Fruit fly (Drosophila melanogaster) whole organism, embryonic: ENCODE results near the gene Polr3E.

Experiments used
- Aef1 ChIP-seq: fragments of 200-800 bp; sonication (Bioruptor generic); IDR thresholded peaks from 3 replicates; pipeline ENCODE4 v1.3.6; 2022; ENCODE audit warnings: missing biosample characterization, missing genetic modification characterization
- B-H1 ChIP-seq: fragments of 200-800 bp; sonication (Bioruptor generic); IDR thresholded peaks from 3 replicates; pipeline ENCODE4 v1.3.6; 2022; ENCODE audit warnings: missing biosample characterization, missing genetic modification characterization
- CG10321 ChIP-seq: fragments of 200-800 bp; sonication (Bioruptor generic); IDR thresholded peaks from 2 replicates; pipeline ENCODE4 v1.3.6; 2022; ENCODE audit warnings: missing biosample characterization, missing genetic modification characterization
- CG10654 ChIP-seq: fragments of 200-800 bp; sonication (Bioruptor generic); optimal IDR thresholded peaks from 2 replicates; lab custom pipeline; 2016; ENCODE audit warnings: missing biosample characterization, missing genetic modification characterization
- CG11085 ChIP-seq: fragments of 200-800 bp; sonication (Bioruptor generic); IDR thresholded peaks from 2 replicates; pipeline ENCODE4 v1.3.6; 2022; ENCODE audit warnings: missing biosample characterization, missing genetic modification characterization
- CG11696 ChIP-seq: fragments of 200-800 bp; sonication (Bioruptor generic); IDR thresholded peaks from 2 replicates; pipeline ENCODE4 v1.3.6; 2022; ENCODE audit warnings: missing biosample characterization, missing genetic modification characterization
- CG13287 ChIP-seq: fragments of 200-800 bp; sonication (Bioruptor generic); IDR thresholded peaks from 2 replicates; pipeline ENCODE4 v1.3.6; 2022; ENCODE audit warnings: missing biosample characterization, missing genetic modification characterization; ENCODE audit not compliant: partially characterized antibody
- CG17385 ChIP-seq: fragments of 200-800 bp; sonication (Bioruptor generic); optimal IDR thresholded peaks from 3 replicates; lab custom pipeline; 2018; ENCODE audit warnings: missing biosample characterization, mild to moderate bottlenecking, missing genetic modification characterization
- CG17912 ChIP-seq: fragments of 200-800 bp; sonication (Bioruptor generic); optimal IDR thresholded peaks from 2 replicates; lab custom pipeline; 2018; ENCODE audit warnings: missing biosample characterization, mild to moderate bottlenecking, missing genetic modification characterization
- CG2120 ChIP-seq: fragments of 200-800 bp; sonication (Bioruptor generic); optimal IDR thresholded peaks from 3 replicates; lab custom pipeline; 2016; ENCODE audit warnings: missing biosample characterization, missing genetic modification characterization
- CG2199 ChIP-seq: fragments of 200-800 bp; sonication (Bioruptor generic); IDR thresholded peaks from 3 replicates; pipeline ENCODE4 v1.3.6; 2022; ENCODE audit warnings: missing biosample characterization, missing genetic modification characterization
- CG2678 ChIP-seq: fragments of 200-800 bp; sonication (Bioruptor generic); optimal IDR thresholded peaks from 3 replicates; lab custom pipeline; 2019; ENCODE audit warnings: missing biosample characterization, mild to moderate bottlenecking, missing genetic modification characterization, moderate library complexity
- CG32767 ChIP-seq: fragments of 200-800 bp; sonication (Bioruptor generic); IDR thresholded peaks from 2 replicates; pipeline ENCODE4 v1.3.6; 2022; ENCODE audit warnings: missing biosample characterization, missing genetic modification characterization
- CG34224 ChIP-seq: fragments of 200-800 bp; sonication (Bioruptor generic); IDR thresholded peaks from 3 replicates; pipeline ENCODE4 v1.3.6; 2022; ENCODE audit warnings: missing biosample characterization, missing genetic modification characterization; ENCODE audit not compliant: partially characterized antibody
- CG4328 ChIP-seq: fragments of 200-800 bp; sonication (Bioruptor generic); optimal IDR thresholded peaks from 3 replicates; lab custom pipeline; 2017; ENCODE audit warnings: missing biosample characterization, missing genetic modification reagents, missing genetic modification characterization
- CG5953 ChIP-seq: fragments of 200-800 bp; sonication (Bioruptor generic); IDR thresholded peaks from 2 replicates; pipeline ENCODE4 v1.3.6; 2022; ENCODE audit warnings: missing biosample characterization, missing genetic modification characterization
- CG6272 ChIP-seq: fragments of 200-800 bp; sonication (Bioruptor generic); IDR thresholded peaks from 2 replicates; pipeline ENCODE4 v1.3.6; 2022; ENCODE audit warnings: missing biosample characterization, missing genetic modification characterization
- CG6791 ChIP-seq: fragments of 200-800 bp; sonication (Bioruptor generic); IDR thresholded peaks from 3 replicates; pipeline ENCODE4 v1.3.6; 2022; ENCODE audit warnings: missing biosample characterization, missing genetic modification characterization; ENCODE audit not compliant: partially characterized antibody
- CG8089 ChIP-seq: fragments of 200-800 bp; sonication (Bioruptor generic); optimal IDR thresholded peaks from 3 replicates; lab custom pipeline; 2016; ENCODE audit warnings: missing biosample characterization, missing genetic modification characterization
- CG8944 ChIP-seq: fragments of 200-800 bp; sonication (Bioruptor generic); optimal IDR thresholded peaks from 3 replicates; lab custom pipeline; 2016; ENCODE audit warnings: missing biosample characterization, missing genetic modification characterization
- D ChIP-seq, 2 experiments: fragments of 200-800 bp in 1 of 2; fragments of >200 bp in 1 of 2; sonication (Bioruptor generic) in 1 of 2; optimal IDR thresholded peaks; 2 replicates in 1 of 2; 3 replicates in 1 of 2; lab custom pipeline; 2017; ENCODE audit warnings: mild to moderate bottlenecking in 1 of 2, missing biosample characterization in 1 of 2, missing genetic modification characterization in 1 of 2, missing genetic modification reagents in 1 of 2
- Dip3 ChIP-seq: fragments of 200-800 bp; sonication (Bioruptor generic); optimal IDR thresholded peaks from 3 replicates; lab custom pipeline; 2016; ENCODE audit warnings: missing biosample characterization, missing genetic modification characterization
- Fer1 ChIP-seq: fragments of 200-800 bp; sonication (Bioruptor generic); optimal IDR thresholded peaks from 2 replicates; lab custom pipeline; 2017; ENCODE audit warnings: missing biosample characterization, mild to moderate bottlenecking, missing genetic modification characterization
- Fer3 ChIP-seq: fragments of 200-800 bp; sonication (Bioruptor generic); optimal IDR thresholded peaks from 2 replicates; lab custom pipeline; 2018; ENCODE audit warnings: missing biosample characterization, mild to moderate bottlenecking, missing genetic modification characterization, moderate library complexity
- Hr3 ChIP-seq: fragments of 200-800 bp; sonication (Bioruptor generic); optimal IDR thresholded peaks from 3 replicates; lab custom pipeline; 2016; ENCODE audit warnings: missing biosample characterization, missing genetic modification characterization
- NC2α ChIP-seq: fragments of 200-800 bp; sonication (Bioruptor generic); optimal IDR thresholded peaks from 2 replicates; lab custom pipeline; 2016; ENCODE audit warnings: missing biosample characterization, missing genetic modification characterization
- Oaz ChIP-seq: fragments of 200-800 bp; sonication (Bioruptor generic); IDR thresholded peaks from 2 replicates; pipeline ENCODE4 v1.3.6; 2022; ENCODE audit warnings: missing biosample characterization, missing genetic modification characterization
- Oli ChIP-seq: fragments of 200-800 bp; sonication (Bioruptor generic); optimal IDR thresholded peaks from 2 replicates; lab custom pipeline; 2018; ENCODE audit warnings: missing biosample characterization, mild to moderate bottlenecking, missing genetic modification characterization, moderate library complexity
- Sry-β ChIP-seq: fragments of 200-800 bp; sonication (Bioruptor generic); optimal IDR thresholded peaks from 2 replicates; lab custom pipeline; 2018; ENCODE audit warnings: missing biosample characterization, mild to moderate bottlenecking, missing genetic modification characterization, moderate library complexity
- ab ChIP-seq: fragments of 200-800 bp; sonication (Bioruptor generic); optimal IDR thresholded peaks from 2 replicates; lab custom pipeline; 2016; ENCODE audit warnings: missing biosample characterization, missing genetic modification characterization
- al ChIP-seq: fragments of 200-800 bp; sonication (Bioruptor generic); IDR thresholded peaks from 2 replicates; pipeline ENCODE4 v1.3.6; 2022; ENCODE audit warnings: missing biosample characterization, missing genetic modification characterization
- az2 ChIP-seq: fragments of 200-800 bp; sonication (Bioruptor generic); optimal IDR thresholded peaks from 3 replicates; lab custom pipeline; 2016; ENCODE audit warnings: missing biosample characterization, missing genetic modification characterization
- ci ChIP-seq: fragments of 200-800 bp; sonication (Bioruptor generic); IDR thresholded peaks from 3 replicates; pipeline ENCODE4 v1.3.6; 2022; ENCODE audit warnings: missing biosample characterization, missing genetic modification characterization
- cwo ChIP-seq: fragments of 200-800 bp; sonication (Bioruptor generic); optimal IDR thresholded peaks from 3 replicates; lab custom pipeline; 2017; ENCODE audit warnings: missing biosample characterization, missing genetic modification characterization, mild to moderate bottlenecking, moderate library complexity, missing genetic modification reagents
- dmrt11E ChIP-seq: fragments of 200-800 bp; sonication (Bioruptor generic); optimal IDR thresholded peaks from 3 replicates; lab custom pipeline; 2018; ENCODE audit warnings: missing biosample characterization, mild to moderate bottlenecking, missing genetic modification characterization, moderate library complexity
- eyg ChIP-seq: fragments of 200-800 bp; sonication (Bioruptor generic); optimal IDR thresholded peaks from 3 replicates; lab custom pipeline; 2016; ENCODE audit warnings: missing biosample characterization, missing genetic modification characterization
- gem ChIP-seq: fragments of 200-800 bp; sonication (Bioruptor generic); optimal IDR thresholded peaks from 2 replicates; lab custom pipeline; 2019; ENCODE audit warnings: missing biosample characterization, mild to moderate bottlenecking, missing genetic modification characterization, moderate library complexity
- kay ChIP-seq: fragments of 200-800 bp; sonication (Bioruptor generic); optimal IDR thresholded peaks from 2 replicates; lab custom pipeline; 2016; ENCODE audit warnings: missing biosample characterization, missing genetic modification characterization
- lov ChIP-seq, 2 experiments: fragments of 200-800 bp in 1 of 2; fragments of >200 bp in 1 of 2; sonication (Bioruptor generic) in 1 of 2; IDR thresholded peaks in 1 of 2; optimal IDR thresholded peaks in 1 of 2; 2 replicates in 1 of 2; 3 replicates in 1 of 2; pipeline versions ENCODE4 v1.3.6 to Lab custom; 2017 to 2022; ENCODE audit warnings: missing biosample characterization in 1 of 2, missing genetic modification characterization in 1 of 2
- nerfin-1 ChIP-seq: fragments of 200-800 bp; sonication (Bioruptor generic); optimal IDR thresholded peaks from 3 replicates; lab custom pipeline; 2019; ENCODE audit warnings: missing biosample characterization, mild to moderate bottlenecking, missing genetic modification characterization, moderate library complexity
- nom ChIP-seq: fragments of 200-800 bp; sonication (Bioruptor generic); optimal IDR thresholded peaks from 2 replicates; lab custom pipeline; 2017; ENCODE audit warnings: missing biosample characterization, missing genetic modification characterization, mild to moderate bottlenecking, moderate library complexity, missing genetic modification reagents
- pum ChIP-seq: fragments of 200-800 bp; sonication (Bioruptor generic); optimal IDR thresholded peaks from 2 replicates; lab custom pipeline; 2016; ENCODE audit warnings: missing biosample characterization, missing genetic modification characterization
- sr ChIP-seq: fragments of 200-800 bp; sonication (Bioruptor generic); IDR thresholded peaks from 3 replicates; pipeline ENCODE4 v1.3.6; 2022; ENCODE audit warnings: missing biosample characterization, missing genetic modification characterization
- stwl ChIP-seq: fragments of 200-800 bp; sonication (Bioruptor generic); optimal IDR thresholded peaks from 3 replicates; lab custom pipeline; 2018; ENCODE audit warnings: missing biosample characterization, mild to moderate bottlenecking, missing genetic modification characterization, moderate library complexity
- tap ChIP-seq: fragments of 200-800 bp; optimal IDR thresholded peaks from 3 replicates; lab custom pipeline; 2019; ENCODE audit warnings: missing biosample characterization, mild to moderate bottlenecking, missing genetic modification characterization, moderate library complexity
- zf30C ChIP-seq: fragments of 200-800 bp; sonication (Bioruptor generic); optimal IDR thresholded peaks from 3 replicates; lab custom pipeline; 2018; ENCODE audit warnings: missing biosample characterization, mild to moderate bottlenecking, missing genetic modification characterization
- zfh1 ChIP-seq: fragments of 200-800 bp; sonication (Bioruptor generic); IDR thresholded peaks from 3 replicates; pipeline ENCODE4 v1.3.6; 2022; ENCODE audit warnings: missing biosample characterization, missing genetic modification characterization

Polr3E gene

dm6 chr3L:21031093-21031930 lies at the start of gene Polr3E, which contains the start of gene CG10584 (continued):
- peak; percentile 79 for TF ChIP-seq CG2120 (GFP tag; lab: Kevin White, UChicago)
- TF ChIP-seq CG17912 (GFP tag; lab: Kevin White, UChicago) = peak; percentile 86
- TF ChIP-seq B-H1 = peak; percentile 65
- TF ChIP-seq CG8944 = peak; percentile 26
- TF ChIP-seq ci (GFP tag; lab: Robert Waterston, UW) = peak; percentile 65
- TF ChIP-seq nom (GFP tag; lab: Kevin White, UChicago) = peak; percentile 88
- peak; percentile 21 for TF ChIP-seq eyg (GFP tag; lab: Kevin White, UChicago)
- 0 out of 2 replicates have a peak, but pooled peaks have one; percentile 14 for TF ChIP-seq CG10321 (GFP tag; lab: Robert Waterston, UW)
- peak; percentile 80 for TF ChIP-seq zfh1
- peak; percentile 41 for TF ChIP-seq CG13287 (GFP tag; lab: Robert Waterston, UW)
- TF ChIP-seq Fer1 = peak; percentile 96
- peak; percentile 55 for TF ChIP-seq Oaz (GFP tag; lab: Robert Waterston, UW)
- TF ChIP-seq tap (tag; lab: Kevin White, UChicago) = peak; percentile 90
- TF ChIP-seq CG8089 (GFP tag; lab: Kevin White, UChicago) = no peak
- peak; percentile 78 for TF ChIP-seq kay (GFP tag; lab: Kevin White, UChicago)
- TF ChIP-seq Sry-β (GFP tag; lab: Kevin White, UChicago) = peak; percentile 55
- TF ChIP-seq CG2678 (tag; lab: Kevin White, UChicago) = peak; percentile 97
- peak; percentile 39 for TF ChIP-seq pum (GFP tag; lab: Kevin White, UChicago)
- TF ChIP-seq al = peak; percentile 85
- TF ChIP-seq CG2199 (GFP tag; lab: Robert Waterston, UW) = no peak
- TF ChIP-seq sr = 0 out of 3 replicates have a peak, but pooled peaks have one; percentile 24
- peak; percentile 93 for TF ChIP-seq nerfin-1 (tag; lab: Kevin White, UChicago)
- no peak; the same call in 1 of the 2 replicates for TF ChIP-seq CG5953 (GFP tag; lab: Robert Waterston, UW)
- peak; percentile 87 for TF ChIP-seq CG10654 (GFP tag; lab: Kevin White, UChicago)
- peak; percentile 91 for TF ChIP-seq cwo (GFP tag; lab: Kevin White, UChicago)
- TF ChIP-seq stwl (tag; lab: Kevin White, UChicago) = peak; percentile 23
- peak; percentile 94 for TF ChIP-seq Oli (tag; lab: Kevin White, UChicago)
- TF ChIP-seq Fer3 (tag; lab: Kevin White, UChicago) = peak; percentile 90
- peak; percentile 54 for TF ChIP-seq CG6791
- no peak for TF ChIP-seq lov (optimal IDR thresholded peaks at IDR 0.05; lab: Kevin White, UChicago)
- 0 out of 3 replicates have a peak, but pooled peaks have one; percentile 58 for TF ChIP-seq lov (GFP tag; IDR thresholded peaks at IDR 0.05; lab: Robert Waterston, UW)
- TF ChIP-seq CG6272 (GFP tag; lab: Robert Waterston, UW) = peak; percentile 78
- peak; percentile 70 for TF ChIP-seq CG11085 (GFP tag; lab: Robert Waterston, UW)
- peak; percentile 96 for TF ChIP-seq CG4328 (GFP tag; lab: Kevin White, UChicago)
- peak; percentile 18 for TF ChIP-seq Dip3 (GFP tag; lab: Kevin White, UChicago)
- peak; percentile 78; the same call in 1 of the 2 replicates for TF ChIP-seq CG32767 (GFP tag; lab: Robert Waterston, UW)
- peak; percentile 90 for TF ChIP-seq az2 (GFP tag; lab: Kevin White, UChicago)
- TF ChIP-seq dmrt11E (tag; lab: Kevin White, UChicago) = peak; percentile 94
- TF ChIP-seq zf30C (GFP tag; lab: Kevin White, UChicago) = no peak
- peak; percentile 90 for TF ChIP-seq CG17385
- TF ChIP-seq ab (GFP tag; lab: Kevin White, UChicago) = no peak
- peak; percentile 97 for TF ChIP-seq gem (tag; lab: Kevin White, UChicago)
- peak; percentile 78 for TF ChIP-seq Aef1 (GFP tag; lab: Robert Waterston, UW)
- TF ChIP-seq Hr3 (GFP tag; lab: Kevin White, UChicago) = peak; percentile 93
- TF ChIP-seq CG11696 (GFP tag; lab: Robert Waterston, UW) = peak; percentile 68; the same call in 1 of the 2 replicates
- TF ChIP-seq CG34224 = peak; percentile 42; the same call in 1 of the 3 replicates
- no peak for TF ChIP-seq D (optimal IDR thresholded peaks at IDR 0.05; lab: Kevin White, UChicago)
- TF ChIP-seq D (GFP tag; optimal IDR thresholded peaks at IDR 0.05; lab: Kevin White, UChicago) = peak; percentile 93
- no peak for TF ChIP-seq NC2α (GFP tag; lab: Kevin White, UChicago)
